Worm (Caenorhabditis elegans): ENCODE results near the gene citk-2.
A peak's percentile ranks its signal among the peaks of the same experiment; 100 is the strongest.

citk-2 gene

DNA sequence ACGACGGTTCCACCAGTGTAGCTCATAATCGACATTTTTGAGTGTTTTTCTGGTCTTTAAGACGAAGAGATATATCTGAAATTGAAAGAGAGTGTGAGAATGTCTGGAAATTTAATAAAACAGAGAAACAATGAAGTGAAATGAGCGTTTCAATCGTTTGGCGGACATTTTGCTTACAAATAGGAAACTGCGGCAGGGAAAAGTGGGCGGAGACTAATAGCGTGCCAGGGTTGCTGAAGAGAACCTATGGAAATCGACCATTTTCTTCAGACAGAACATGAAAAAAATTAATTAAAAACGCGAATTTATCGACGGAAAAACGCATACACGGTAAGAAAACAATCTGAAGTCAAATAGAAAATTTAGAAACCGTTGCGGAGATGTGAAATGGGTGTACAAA is 44.0 kb upstream of the citk-2 start, which contains the start of gene pbs-3 (continued):
- peak; percentile 7 for TF ChIP-seq dpl-1 (GFP tag; optimal IDR thresholded peaks at IDR 0.05)
- no peak; the same call in 1 of the 2 replicates for TF ChIP-seq madf-8 (GFP tag; conservative IDR thresholded peaks at IDR 0.05)
- peak; percentile 1 for TF ChIP-seq rpc-1 (optimal IDR thresholded peaks at IDR 0.05)
- no peak for TF ChIP-seq rpc-1 (tag; optimal IDR thresholded peaks at IDR 0.05)
- TF ChIP-seq cebp-2 (GFP tag; IDR thresholded peaks at IDR 0.05), result no peak
- TF ChIP-seq madf-3 (GFP tag; IDR thresholded peaks at IDR 0.05), result no peak
- TF ChIP-seq mel-28 (tag; optimal IDR thresholded peaks at IDR 0.05; ENCODE audit: borderline replicate concordance), result no peak
- TF ChIP-seq F49E8.2 (tag; optimal IDR thresholded peaks at IDR 0.05; ENCODE audit: insufficient read depth), result peak; percentile 48
- TF ChIP-seq nhr-179 (tag; optimal IDR thresholded peaks at IDR 0.05), result no peak

ce11 chrII:4959719-4960118 is 39.6 kb upstream of the citk-2 start, which contains the start of gene ulp-2:
Gene ulp-2 (minus strand): TSS chrII:4959876.
- TF ChIP-seq somi-1 (GFP tag; optimal IDR thresholded peaks at IDR 0.05), result no peak
- TF ChIP-seq let-607 (tag; optimal IDR thresholded peaks at IDR 0.05), result no peak
- TF ChIP-seq hmg-1.2 (GFP tag; IDR thresholded peaks at IDR 0.05), result peak; percentile 15; the same call in 1 of the 2 replicates

ce11 chrII:4960690-4961089 is 38.6 kb upstream of the citk-2 start:
- TF ChIP-seq nhr-90 (tag; optimal IDR thresholded peaks at IDR 0.05) (no peak), nhr-80 (tag; optimal IDR thresholded peaks at IDR 0.05) (peak; percentile 45)

ce11 chrII:4966576-4966975 is 32.7 kb upstream of the citk-2 start:
- TF ChIP-seq ztf-26 (tag; optimal IDR thresholded peaks at IDR 0.05) (no peak), Y56A3A.18 (GFP tag; IDR thresholded peaks at IDR 0.05) (no peak), F55B11.4 (tag; optimal IDR thresholded peaks at IDR 0.05; ENCODE audit: borderline replicate concordance, insufficient read depth) (no peak), ZK185.1 (tag; optimal IDR thresholded peaks at IDR 0.05; ENCODE audit: poor library complexity, severe bottlenecking) (no peak), him-1 (tag; optimal IDR thresholded peaks at IDR 0.05) (no peak), mxl-1 (tag; optimal IDR thresholded peaks at IDR 0.05) (no peak), xnd-1 (tag; optimal IDR thresholded peaks at IDR 0.05) (no peak), lag-1 (GFP tag; IDR thresholded peaks at IDR 0.05) (no peak), F22D6.2 (tag; optimal IDR thresholded peaks at IDR 0.05) (no peak), Y67H2A.10 (GFP tag; conservative IDR thresholded peaks at IDR 0.05) (no peak), ztf-6 (GFP tag; IDR thresholded peaks at IDR 0.05) (no peak), repo-1 (tag; optimal IDR thresholded peaks at IDR 0.05) (no peak), athp-1 (tag; optimal IDR thresholded peaks at IDR 0.05) (no peak), sea-2 (GFP tag; IDR thresholded peaks at IDR 0.05) (no peak), nfya-2 (GFP tag; IDR thresholded peaks at IDR 0.05) (no peak), unc-130 (GFP tag; optimal IDR thresholded peaks at IDR 0.05) (no peak), F39B2.1 (GFP tag; IDR thresholded peaks at IDR 0.05) (no peak), ztf-18 (tag; optimal IDR thresholded peaks at IDR 0.05) (no peak), lin-54 (GFP tag; optimal IDR thresholded peaks at IDR 0.05) (no peak)

ce11 chrII:4967636-4968035 is 31.7 kb upstream of the citk-2 start:
- no peak for TF ChIP-seq hmg-20 (GFP tag; IDR thresholded peaks at IDR 0.05)
- TF ChIP-seq nhr-179 (tag; optimal IDR thresholded peaks at IDR 0.05), result no peak
- TF ChIP-seq nhr-80 (tag; optimal IDR thresholded peaks at IDR 0.05), result peak; percentile 81
- no peak for TF ChIP-seq B0035.1 (tag; optimal IDR thresholded peaks at IDR 0.05)
- no peak for TF ChIP-seq attf-6 (GFP tag; IDR thresholded peaks at IDR 0.05)
- no peak for TF ChIP-seq ztf-18 (tag; optimal IDR thresholded peaks at IDR 0.05)
- no peak for TF ChIP-seq sea-2 (GFP tag; IDR thresholded peaks at IDR 0.05)
- no peak for TF ChIP-seq snpc-1.3 (tag; optimal IDR thresholded peaks at IDR 0.05; ENCODE audit: insufficient read depth)

Data from whole organism, young adult.